Fruit fly (Drosophila melanogaster): ENCODE data around the gene Rab11.

Gene Rab11

DNA sequence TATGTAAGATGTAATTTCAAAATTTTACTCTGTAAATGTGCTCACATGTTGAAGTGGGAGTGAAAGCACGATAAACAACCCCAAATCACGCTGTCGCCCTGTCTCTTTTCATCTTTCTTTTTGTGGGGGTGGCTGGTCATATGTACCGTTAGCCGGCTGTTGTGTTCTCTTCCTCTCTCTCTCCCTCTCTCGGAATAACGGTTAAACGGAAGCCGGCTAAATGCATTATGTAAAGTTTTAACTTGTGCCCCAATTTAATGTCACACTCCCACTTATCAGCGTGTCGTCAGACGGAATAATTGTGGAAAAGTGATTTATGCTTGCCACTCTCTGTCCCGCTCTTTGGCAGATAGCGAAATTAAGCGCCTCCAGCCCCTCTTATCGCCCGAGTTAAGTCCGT, 30.1 kb downstream of the Rab11 start (continued):
- no peak for TF ChIP-seq pzg (GFP tag; optimal IDR thresholded peaks at IDR 0.05)
- TF ChIP-seq onecut (GFP tag; IDR thresholded peaks at IDR 0.05): no peak
- no peak for TF ChIP-seq CG7839 (tag; optimal IDR thresholded peaks at IDR 0.05)
- TF ChIP-seq Jarid2 (GFP tag; optimal IDR thresholded peaks at IDR 0.05): no peak
- no peak for TF ChIP-seq Bdp1 (GFP tag; optimal IDR thresholded peaks at IDR 0.05)
- TF ChIP-seq ap (GFP tag; IDR thresholded peaks at IDR 0.05): no peak
- no peak for TF ChIP-seq NC2β (GFP tag; optimal IDR thresholded peaks at IDR 0.05)
- TF ChIP-seq Hr51 (GFP tag; optimal IDR thresholded peaks at IDR 0.05): no peak
- TF ChIP-seq zf30C (GFP tag; optimal IDR thresholded peaks at IDR 0.05): no peak
- no peak for TF ChIP-seq amos (GFP tag; IDR thresholded peaks at IDR 0.05; ENCODE audit: partially characterized antibody)

DNA sequence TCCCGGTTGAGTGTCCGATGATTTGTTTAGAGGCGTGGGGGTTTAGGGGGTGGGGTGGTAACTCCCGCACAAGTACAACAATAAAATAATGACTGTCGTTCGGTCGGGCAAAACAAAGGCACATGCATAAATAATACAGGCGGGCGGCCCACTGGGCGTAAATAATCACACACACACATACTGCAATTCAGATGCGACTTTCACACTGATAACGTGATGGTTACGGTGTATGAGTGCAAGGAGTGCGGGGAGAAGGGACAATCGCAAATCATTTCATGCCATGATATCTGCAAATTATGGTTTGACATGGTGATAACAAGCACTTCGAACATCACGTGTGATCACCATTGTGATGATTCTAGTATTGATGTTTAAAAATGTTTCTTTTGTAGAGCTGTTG, 38.9 kb downstream of the Rab11 start:
- TF ChIP-seq sd (tag; optimal IDR thresholded peaks at IDR 0.05): no peak
- no peak for TF ChIP-seq her (GFP tag; optimal IDR thresholded peaks at IDR 0.05)
- no peak for TF ChIP-seq ewg (GFP tag; optimal IDR thresholded peaks at IDR 0.05)
- peak; percentile 61 for TF ChIP-seq crol (GFP tag; IDR thresholded peaks at IDR 0.05)
- no peak for TF ChIP-seq CG8089 (GFP tag; optimal IDR thresholded peaks at IDR 0.05)
- no peak for TF ChIP-seq CG3281 (GFP tag; optimal IDR thresholded peaks at IDR 0.05)
- peak; percentile 22 for TF ChIP-seq nom (GFP tag; optimal IDR thresholded peaks at IDR 0.05)
- TF ChIP-seq cwo (GFP tag; optimal IDR thresholded peaks at IDR 0.05): peak; percentile 59
- TF ChIP-seq cg (GFP tag; optimal IDR thresholded peaks at IDR 0.05): peak; percentile 7
- no peak for TF ChIP-seq PHDP (tag; optimal IDR thresholded peaks at IDR 0.05)
- TF ChIP-seq CG3407 (GFP tag; optimal IDR thresholded peaks at IDR 0.05): no peak
- TF ChIP-seq ato (GFP tag; IDR thresholded peaks at IDR 0.05; ENCODE audit: partially characterized antibody): peak; percentile 28; the same call in 1 of the 2 replicates
- no peak for TF ChIP-seq CG10543 (GFP tag; optimal IDR thresholded peaks at IDR 0.05)
- TF ChIP-seq kah (GFP tag; optimal IDR thresholded peaks at IDR 0.05): no peak
- no peak for TF ChIP-seq tx (GFP tag; optimal IDR thresholded peaks at IDR 0.05)
- TF ChIP-seq sens (GFP tag): peak; percentile 8
- no peak for TF ChIP-seq wek (GFP tag; optimal IDR thresholded peaks at IDR 0.05)
- TF ChIP-seq vvl (GFP tag; IDR thresholded peaks at IDR 0.05): no peak
- peak; percentile 38 for TF ChIP-seq mirr (GFP tag; optimal IDR thresholded peaks at IDR 0.05)
- TF ChIP-seq exex (tag; optimal IDR thresholded peaks at IDR 0.05): peak; percentile 30
- TF ChIP-seq sug (tag; optimal IDR thresholded peaks at IDR 0.05): peak; percentile 54
- peak; percentile 42 for TF ChIP-seq gcm (GFP tag; optimal IDR thresholded peaks at IDR 0.05)
- TF ChIP-seq row (GFP tag; IDR thresholded peaks at IDR 0.05): no peak
- peak; percentile 65 for TF ChIP-seq CG15479 (GFP tag; optimal IDR thresholded peaks at IDR 0.05)
- peak; percentile 14 for TF ChIP-seq Med (GFP tag)
- TF ChIP-seq ap (GFP tag; IDR thresholded peaks at IDR 0.05): 0 out of 2 replicates have a peak, but pooled peaks have one; percentile 7
- no peak for TF ChIP-seq ab (GFP tag; optimal IDR thresholded peaks at IDR 0.05)
- TF ChIP-seq Lpt (GFP tag; optimal IDR thresholded peaks at IDR 0.05): no peak

DNA sequence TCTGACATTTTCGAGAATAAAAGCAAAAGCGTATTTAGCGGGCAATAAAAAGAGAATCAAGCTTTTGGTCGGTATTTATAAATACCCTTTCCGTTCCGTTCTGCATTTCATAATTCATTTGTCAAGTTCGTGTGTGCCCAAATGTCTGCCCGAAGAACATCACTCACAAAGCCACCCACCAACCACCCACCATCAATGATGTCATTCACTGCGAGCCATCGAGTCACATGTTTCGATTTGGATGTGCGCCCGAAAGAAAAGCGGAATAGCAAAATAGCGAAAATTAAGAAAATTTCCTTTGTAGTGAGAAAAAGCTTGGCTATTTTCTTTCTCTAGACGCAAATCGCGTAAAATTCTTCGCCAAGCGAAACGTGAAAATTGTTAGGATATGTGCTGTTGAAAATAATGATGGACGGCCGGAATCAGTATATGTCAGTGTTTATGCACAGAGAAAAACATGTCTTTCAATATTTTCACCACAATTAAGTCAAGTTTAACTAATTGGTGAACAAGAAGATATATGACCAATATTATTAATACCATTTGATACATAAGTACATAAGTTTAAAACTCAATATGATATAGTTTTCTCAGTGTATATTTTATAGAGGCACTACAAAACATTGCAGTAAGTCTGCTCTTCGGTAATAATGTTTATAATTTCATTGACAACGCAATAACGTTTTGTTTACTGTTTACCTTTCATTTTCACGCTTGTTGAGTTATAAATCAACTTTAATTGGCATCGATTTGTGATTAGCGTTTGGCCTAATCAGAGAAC, 40.1 kb downstream of the Rab11 start:
- TF ChIP-seq vfl (GFP tag; optimal IDR thresholded peaks at IDR 0.05) (no peak), CG1233 (GFP tag; optimal IDR thresholded peaks at IDR 0.05) (peak; percentile 39), pb (GFP tag; optimal IDR thresholded peaks at IDR 0.05) (no peak), pros (GFP tag; optimal IDR thresholded peaks at IDR 0.05) (no peak), Tbp (GFP tag; optimal IDR thresholded peaks at IDR 0.05) (no peak), CG9215 (GFP tag; IDR thresholded peaks at IDR 0.05) (no peak), zen2 (GFP tag; IDR thresholded peaks at IDR 0.05; ENCODE audit: partially characterized antibody) (no peak), unc-4 (GFP tag; IDR thresholded peaks at IDR 0.05; ENCODE audit: partially characterized antibody) (no peak), NC2β (GFP tag; optimal IDR thresholded peaks at IDR 0.05) (no peak), Nf-YA (GFP tag; IDR thresholded peaks at IDR 0.05) (no peak), wdn (GFP tag; IDR thresholded peaks at IDR 0.05) (peak; percentile 53; the same call in 1 of the 2 replicates), sima (GFP tag; optimal IDR thresholded peaks at IDR 0.05) (peak; percentile 17), CG4820 (GFP tag; optimal IDR thresholded peaks at IDR 0.05) (peak; percentile 4)

All from whole organism, embryonic.